Worm (Caenorhabditis elegans) whole organism, L1 larva: ENCODE measurements around the gene F19H6.5.

Experiments used
- C34B4.2 ChIP-seq: sonication (generic microtip); optimal IDR thresholded peaks from 2 replicates; lab custom pipeline; 2017; ENCODE audit warnings: mild to moderate bottlenecking, missing genetic modification characterization, missing compliant biosample characterization
- aha-1 ChIP-seq: fragments of 150-350 bp; optimal IDR thresholded peaks from 2 replicates; lab custom pipeline; 2014; ENCODE audit warnings: missing biosample characterization, missing genetic modification characterization
- ama-1 ChIP-seq: fragments of 150-350 bp; optimal IDR thresholded peaks from 2 replicates; lab custom pipeline; 2014
- blmp-1 ChIP-seq: fragments of 150-350 bp; optimal IDR thresholded peaks from 2 replicates; lab custom pipeline; 2014; ENCODE audit warnings: missing biosample characterization, missing genetic modification characterization
- ceh-63 ChIP-seq: fragments of 200-800 bp; sonication (Bioruptor generic); optimal IDR thresholded peaks from 2 replicates; lab custom pipeline; 2018; ENCODE audit warnings: mild to moderate bottlenecking, missing genetic modification characterization, missing compliant biosample characterization
- ceh-8 ChIP-seq: fragments of 200-800 bp; sonication (Bioruptor generic); optimal IDR thresholded peaks from 2 replicates; lab custom pipeline; 2018; ENCODE audit warnings: mild to moderate bottlenecking, missing genetic modification characterization, moderate library complexity, missing compliant biosample characterization
- ceh-82 ChIP-seq, 3 experiments: fragments of 150-350 bp in 1 of 3; sonication (generic microtip) in 2 of 3; optimal IDR thresholded peaks; 2 replicates each; lab custom pipeline; 2014 to 2017; ENCODE audit warnings: missing biosample characterization in 3 of 3, missing genetic modification characterization in 3 of 3
- ceh-88 ChIP-seq: fragments of 200-800 bp; sonication (Bioruptor generic); IDR thresholded peaks from 2 replicates; pipeline ENCODE4 v1.3.6; 2022; ENCODE audit warnings: missing genetic modification characterization, missing compliant biosample characterization
- ceh-90 ChIP-seq: sonication (generic microtip); optimal IDR thresholded peaks from 2 replicates; lab custom pipeline; 2016; ENCODE audit warnings: missing genetic modification characterization, missing compliant biosample characterization
- dpl-1 ChIP-seq, 3 experiments: fragments of 150-350 bp in 2 of 3; sonication (generic microtip) in 1 of 3; optimal IDR thresholded peaks; 2 replicates each; lab custom pipeline; 2014 to 2017; ENCODE audit warnings: missing biosample characterization in 3 of 3, missing genetic modification characterization in 3 of 3, missing genetic modification reagents in 3 of 3
- dsc-1 ChIP-seq: sonication (generic microtip); optimal IDR thresholded peaks from 2 replicates; lab custom pipeline; 2016; ENCODE audit warnings: mild to moderate bottlenecking, missing genetic modification characterization, missing compliant biosample characterization
- egl-13 ChIP-seq: sonication (generic microtip); optimal IDR thresholded peaks from 2 replicates; lab custom pipeline; 2016; ENCODE audit warnings: missing genotype, missing genetic modification reagents, missing genetic modification characterization, missing compliant biosample characterization
- ets-5 ChIP-seq: fragments of 200-800 bp; sonication (Bioruptor generic); IDR thresholded peaks from 2 replicates; pipeline ENCODE4 v1.3.6; 2022; ENCODE audit warnings: missing genetic modification characterization, missing compliant biosample characterization
- fkh-4 ChIP-seq: sonication (generic microtip); optimal IDR thresholded peaks from 2 replicates; lab custom pipeline; 2016; ENCODE audit warnings: missing compliant biosample characterization, missing genetic modification characterization, borderline replicate concordance
- fkh-8 ChIP-seq: sonication (generic microtip); optimal IDR thresholded peaks from 2 replicates; lab custom pipeline; 2016; ENCODE audit warnings: mild to moderate bottlenecking, missing genetic modification characterization, missing compliant biosample characterization
- grh-1 ChIP-seq: fragments of 200-800 bp; sonication (Bioruptor generic); IDR thresholded peaks from 2 replicates; pipeline ENCODE4 v1.3.6; 2022; ENCODE audit warnings: missing genetic modification reagents, missing genetic modification characterization, missing compliant biosample characterization
- hlh-4 ChIP-seq: sonication (generic microtip); optimal IDR thresholded peaks from 2 replicates; lab custom pipeline; 2016; ENCODE audit warnings: mild to moderate bottlenecking, missing genetic modification characterization, missing compliant biosample characterization
- isw-1 ChIP-seq: fragments of 200-800 bp; sonication (Bioruptor generic); IDR thresholded peaks from 2 replicates; pipeline ENCODE4 v1.3.6; 2022; ENCODE audit warnings: missing genetic modification characterization, missing compliant biosample characterization
- lin-14 ChIP-seq: fragments of 200-800 bp; sonication (Bioruptor generic); optimal IDR thresholded peaks from 2 replicates; lab custom pipeline; 2018; ENCODE audit warnings: mild to moderate bottlenecking, missing genetic modification characterization, moderate library complexity, missing compliant biosample characterization
- lin-35 ChIP-seq, 2 experiments: fragments of 150-350 bp; optimal IDR thresholded peaks; 2 replicates each; lab custom pipeline; 2014; ENCODE audit warnings: missing biosample characterization in 2 of 2, missing genetic modification characterization in 2 of 2, missing genetic modification reagents in 2 of 2
- mab-9 ChIP-seq: fragments of 200-800 bp; sonication (Bioruptor generic); IDR thresholded peaks from 2 replicates; pipeline ENCODE4 v1.3.6; 2022; ENCODE audit warnings: missing genetic modification reagents, missing genetic modification characterization, missing compliant biosample characterization
- mdl-1 ChIP-seq, 2 experiments: fragments of 150-350 bp; optimal IDR thresholded peaks; 2 replicates each; lab custom pipeline; 2014 to 2017; ENCODE audit warnings: missing biosample characterization in 2 of 2, missing genetic modification characterization in 2 of 2, inconsistent platforms in 1 of 2
- nhr-19 ChIP-seq: fragments of 200-800 bp; sonication (Bioruptor generic); conservative IDR thresholded peaks from 2 replicates; pipeline ENCODE4 v1.3.6; 2022; ENCODE audit warnings: missing genetic modification characterization, missing compliant biosample characterization
- nhr-20 ChIP-seq: sonication (generic microtip); optimal IDR thresholded peaks from 2 replicates; lab custom pipeline; 2016; ENCODE audit warnings: mild to moderate bottlenecking, missing genetic modification characterization, missing compliant biosample characterization
- nhr-28 ChIP-seq: fragments of 150-350 bp; optimal IDR thresholded peaks from 2 replicates; lab custom pipeline; 2014; ENCODE audit warnings: missing biosample characterization, missing genetic modification characterization
- nhr-47 ChIP-seq: sonication (generic microtip); optimal IDR thresholded peaks from 2 replicates; lab custom pipeline; 2016; ENCODE audit warnings: mild to moderate bottlenecking, missing genetic modification characterization, moderate library complexity, missing compliant biosample characterization
- nhr-76 ChIP-seq: sonication (generic microtip); optimal IDR thresholded peaks from 2 replicates; lab custom pipeline; 2017; ENCODE audit warnings: missing biosample characterization, missing genetic modification characterization
- nhr-84 ChIP-seq: sonication (generic microtip); optimal IDR thresholded peaks from 2 replicates; lab custom pipeline; 2017; ENCODE audit warnings: missing biosample characterization, missing genetic modification characterization
- nhr-85 ChIP-seq: sonication (generic microtip); peaks from one replicate; lab custom pipeline; 2016; ENCODE audit warnings: missing genetic modification characterization, inconsistent platforms, missing compliant biosample characterization
- pag-3 ChIP-seq: sonication (generic microtip); optimal IDR thresholded peaks from 2 replicates; lab custom pipeline; 2017; ENCODE audit warnings: missing genetic modification characterization, mild to moderate bottlenecking, missing compliant biosample characterization, antibody characterized with exemption, borderline replicate concordance; ENCODE audit not compliant: insufficient read depth
- pax-3 ChIP-seq: fragments of 200-800 bp; sonication (Bioruptor generic); optimal IDR thresholded peaks from 2 replicates; lab custom pipeline; 2018; ENCODE audit warnings: mild to moderate bottlenecking, missing genetic modification characterization, moderate library complexity, missing compliant biosample characterization
- pqm-1 ChIP-seq: sonication (generic microtip); optimal IDR thresholded peaks from 3 replicates; lab custom pipeline; 2017; ENCODE audit warnings: missing biosample characterization, missing genetic modification characterization
- skn-1 ChIP-seq: fragments of 150-350 bp; optimal IDR thresholded peaks from 2 replicates; lab custom pipeline; 2014; ENCODE audit warnings: missing biosample characterization, missing genetic modification characterization
- snpc-4 ChIP-seq: fragments of 150-350 bp; optimal IDR thresholded peaks from 2 replicates; lab custom pipeline; 2014; ENCODE audit warnings: missing biosample characterization, missing genetic modification characterization
- snu-23 ChIP-seq: sonication (generic microtip); optimal IDR thresholded peaks from 2 replicates; lab custom pipeline; 2016; ENCODE audit warnings: missing genetic modification characterization, missing compliant biosample characterization
- sox-4 ChIP-seq: sonication (generic microtip); optimal IDR thresholded peaks from 2 replicates; lab custom pipeline; 2016; ENCODE audit warnings: missing genetic modification characterization, missing compliant biosample characterization
- sup-37 ChIP-seq: fragments of 200-800 bp; sonication (Bioruptor generic); optimal IDR thresholded peaks from 2 replicates; lab custom pipeline; 2018; ENCODE audit warnings: mild to moderate bottlenecking, missing genetic modification characterization, missing compliant biosample characterization
- swsn-7 ChIP-seq: sonication (generic microtip); optimal IDR thresholded peaks from 2 replicates; lab custom pipeline; 2016; ENCODE audit warnings: missing genetic modification characterization, missing compliant biosample characterization
- tlp-1 ChIP-seq: fragments of 150-350 bp; optimal IDR thresholded peaks from 2 replicates; lab custom pipeline; 2014; ENCODE audit warnings: missing biosample characterization, missing genetic modification characterization
- unc-130 ChIP-seq: fragments of 150-350 bp; optimal IDR thresholded peaks from 2 replicates; lab custom pipeline; 2017; ENCODE audit warnings: missing biosample characterization, missing genetic modification characterization, inconsistent platforms
- unc-30 ChIP-seq: sonication (generic microtip); optimal IDR thresholded peaks from 2 replicates; lab custom pipeline; 2017; ENCODE audit warnings: missing biosample characterization, missing genetic modification characterization
- unc-62 ChIP-seq: fragments of 150-350 bp; optimal IDR thresholded peaks from 2 replicates; lab custom pipeline; 2014; ENCODE audit warnings: missing biosample characterization, missing genetic modification reagents, missing genetic modification characterization
- unc-86 ChIP-seq: sonication (generic microtip); optimal IDR thresholded peaks from 2 replicates; lab custom pipeline; 2016; ENCODE audit warnings: missing genetic modification characterization, missing compliant biosample characterization
- vab-15 ChIP-seq: sonication (generic microtip); optimal IDR thresholded peaks from 2 replicates; lab custom pipeline; 2017; ENCODE audit warnings: missing genotype, mild to moderate bottlenecking, missing genetic modification characterization, missing compliant biosample characterization
- xbp-1 ChIP-seq: sonication (generic microtip); optimal IDR thresholded peaks from 2 replicates; lab custom pipeline; 2016; ENCODE audit warnings: missing genetic modification characterization, missing compliant biosample characterization
- zip-4 ChIP-seq: fragments of 200-800 bp; sonication (Bioruptor generic); optimal IDR thresholded peaks from 2 replicates; lab custom pipeline; 2018; ENCODE audit warnings: mild to moderate bottlenecking, missing genetic modification characterization, moderate library complexity, missing compliant biosample characterization
- ztf-11 ChIP-seq, 2 experiments: sonication (generic microtip); optimal IDR thresholded peaks; 2 replicates each; lab custom pipeline; 2016 to 2017; ENCODE audit warnings: missing genetic modification characterization in 2 of 2, missing biosample characterization in 1 of 2, missing compliant biosample characterization in 1 of 2
- ztf-4 ChIP-seq: fragments of 150-350 bp; optimal IDR thresholded peaks from 2 replicates; lab custom pipeline; 2014; ENCODE audit warnings: missing biosample characterization, missing genetic modification characterization

F19H6.5 gene

DNA sequence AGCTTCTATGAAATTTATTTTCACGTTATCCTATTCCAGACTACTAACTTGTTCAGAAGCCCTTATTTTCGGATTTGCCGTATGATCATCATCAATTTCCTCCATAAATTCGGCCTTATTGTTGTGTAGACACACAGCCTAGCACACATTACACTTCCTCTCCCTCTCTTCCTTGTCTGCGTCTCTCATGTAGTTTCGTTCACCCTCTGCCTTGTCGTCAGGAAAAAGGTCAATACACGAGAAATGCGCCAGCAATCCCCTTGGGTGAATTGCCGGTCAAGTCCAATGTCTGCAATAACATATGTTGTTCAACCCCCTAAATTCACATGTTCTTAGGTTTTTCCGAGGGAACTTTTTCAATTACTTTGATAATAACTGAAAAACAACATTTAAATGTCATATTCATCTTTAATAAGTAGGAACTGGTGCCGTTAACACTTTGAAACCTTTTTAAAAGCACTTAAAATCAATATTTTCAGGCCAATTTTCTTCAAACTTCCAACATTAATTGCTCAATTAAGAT lies 29.1 kb upstream of the F19H6.5 start, which contains the start of gene F17E5.2 (continued):
- no peak for TF ChIP-seq unc-30 (tag; lab: Kevin White, UChicago)
- no peak for TF ChIP-seq C34B4.2
- TF ChIP-seq egl-13 (tag; lab: Kevin White, UChicago): peak; percentile 91
- TF ChIP-seq fkh-8 (tag; lab: Kevin White, UChicago): peak; percentile 93
- TF ChIP-seq grh-1 (GFP tag; lab: Robert Waterston, UW): peak; percentile 86
- peak; percentile 90 for TF ChIP-seq unc-86 (tag; lab: Kevin White, UChicago)
- TF ChIP-seq pax-3: peak; percentile 74
- TF ChIP-seq ama-1: no peak
- no peak for TF ChIP-seq nhr-76
- TF ChIP-seq ceh-88 (GFP tag; lab: Robert Waterston, UW): peak; percentile 66
- TF ChIP-seq zip-4: peak; percentile 79
- peak; percentile 86 to 94 (median 92) for TF ChIP-seq ceh-82 (tag; optimal IDR thresholded peaks at IDR 0.05; lab: Kevin White, UChicago)
- peak in 1 of 2 experiments; percentile 85 for TF ChIP-seq ztf-11 (tag; optimal IDR thresholded peaks at IDR 0.05; lab: Kevin White, UChicago)
- TF ChIP-seq vab-15 (tag; lab: Kevin White, UChicago): peak; percentile 78
- peak; percentile 85 for TF ChIP-seq sup-37 (GFP tag; lab: Kevin White, UChicago)
- peak; percentile 95 for TF ChIP-seq nhr-85 (tag; lab: Kevin White, UChicago)
- peak; percentile 98 for TF ChIP-seq snu-23 (GFP tag; lab: Kevin White, UChicago)
- no peak for TF ChIP-seq nhr-84
- no peak for TF ChIP-seq ets-5 (GFP tag; lab: Robert Waterston, UW)
- TF ChIP-seq dpl-1 (GFP tag; optimal IDR thresholded peaks at IDR 0.05; lab: Kevin White, UChicago): peak; percentile 68 to 81 (median 78)
- TF ChIP-seq isw-1 (GFP tag; lab: Robert Waterston, UW): peak; percentile 80
- TF ChIP-seq fkh-4: no peak
- TF ChIP-seq lin-14 (GFP tag; lab: Kevin White, UChicago): peak; percentile 98
- TF ChIP-seq pqm-1 (tag; lab: Kevin White, UChicago): no peak
- TF ChIP-seq sox-4: peak; percentile 74
- peak; percentile 84 to 92 for TF ChIP-seq lin-35 (GFP tag; optimal IDR thresholded peaks at IDR 0.05; lab: Kevin White, UChicago)
- no peak for TF ChIP-seq ceh-63 (GFP tag; lab: Kevin White, UChicago)
- TF ChIP-seq skn-1 (tag; lab: Kevin White, UChicago): peak; percentile 91
- TF ChIP-seq dsc-1 (tag; lab: Kevin White, UChicago): peak; percentile 97
- TF ChIP-seq unc-62: peak; percentile 62
- no peak for TF ChIP-seq pag-3 (tag; lab: Kevin White, UChicago)
- peak; percentile 86 for TF ChIP-seq blmp-1 (tag; lab: Kevin White, UChicago)
- TF ChIP-seq ztf-4 (tag; lab: Kevin White, UChicago): peak; percentile 95
- TF ChIP-seq nhr-28 (tag; lab: Kevin White, UChicago): no peak
- TF ChIP-seq mdl-1 (tag; optimal IDR thresholded peaks at IDR 0.05; lab: Kevin White, UChicago): peak in 1 of 2 experiments; percentile 94
- TF ChIP-seq ceh-90 (tag; lab: Kevin White, UChicago): no peak
- TF ChIP-seq tlp-1 (tag; lab: Kevin White, UChicago): no peak
- peak; percentile 46 for TF ChIP-seq ceh-8 (GFP tag; lab: Kevin White, UChicago)
- peak; percentile 95 for TF ChIP-seq nhr-47 (tag; lab: Kevin White, UChicago)
- TF ChIP-seq xbp-1 (tag; lab: Kevin White, UChicago): peak; percentile 93
- TF ChIP-seq unc-130 (tag; lab: Kevin White, UChicago): peak; percentile 93

DNA sequence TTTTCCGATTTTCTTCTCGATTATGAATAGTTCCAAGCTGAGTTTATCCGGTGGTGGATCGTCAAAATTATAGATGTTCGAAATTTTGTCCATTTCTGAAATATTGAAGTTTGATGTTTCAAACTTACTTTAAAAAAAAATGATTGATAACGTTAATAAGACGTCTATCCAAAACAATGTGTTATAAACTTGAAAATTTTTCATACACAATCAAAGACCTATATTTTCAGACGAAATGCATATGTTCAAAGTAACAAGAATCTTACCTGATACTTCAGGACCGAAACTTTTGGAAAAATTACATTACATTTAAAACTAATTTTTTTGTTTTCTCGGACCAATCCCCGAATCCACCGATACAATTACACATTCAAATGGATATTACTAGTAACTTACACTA lies 26.7 kb upstream of the F19H6.5 start, which contains the start of gene nekl-3:
TSS of gene nekl-3 (minus strand) at position 101 of the 400 bp plus-strand sequence.
- TF ChIP-seq nhr-19: no peak
- TF ChIP-seq hlh-4 (tag; lab: Kevin White, UChicago): no peak
- no peak for TF ChIP-seq xbp-1 (tag; lab: Kevin White, UChicago)
- no peak for TF ChIP-seq aha-1
- no peak for TF ChIP-seq grh-1 (GFP tag; lab: Robert Waterston, UW)
- no peak for TF ChIP-seq dsc-1 (tag; lab: Kevin White, UChicago)
- TF ChIP-seq snpc-4 (tag; lab: Kevin White, UChicago): no peak
- no peak for TF ChIP-seq nhr-76
- no peak for TF ChIP-seq pag-3 (tag; lab: Kevin White, UChicago)
- TF ChIP-seq mab-9 (GFP tag; lab: Robert Waterston, UW): no peak
- TF ChIP-seq pax-3: no peak
- TF ChIP-seq isw-1 (GFP tag; lab: Robert Waterston, UW): no peak
- TF ChIP-seq nhr-20 (tag; lab: Kevin White, UChicago): no peak
- no peak for TF ChIP-seq swsn-7
